Worm (Caenorhabditis elegans): Measurements from ENCODE around the gene nhl-3.

ce11 chrII:651324-651723 lies 49.4 kb upstream of the nhl-3 start:
- TF ChIP-seq K02D7.2 (tag; optimal IDR thresholded peaks at IDR 0.05) (no peak), nhr-11 (tag; optimal IDR thresholded peaks at IDR 0.05) (no peak)

Data from whole organism, late embryonic.